Worm (Caenorhabditis elegans) whole organism, late embryonic: ENCODE measurements around the gene myrf-2.

Experiments
- C08G9.2 ChIP-seq: sonication (generic microtip); optimal IDR thresholded peaks from 2 replicates; lab custom pipeline; 2016; ENCODE audit warnings: mild to moderate bottlenecking, missing genetic modification characterization, moderate library complexity, missing compliant biosample characterization
- C38D4.7 ChIP-seq: fragments of 200-800 bp; sonication (Bioruptor generic); optimal IDR thresholded peaks from 2 replicates; lab custom pipeline; 2018; ENCODE audit warnings: mild to moderate bottlenecking, missing genetic modification characterization, moderate library complexity, missing compliant biosample characterization
- K09A11.1 ChIP-seq: sonication (generic microtip); optimal IDR thresholded peaks from 2 replicates; lab custom pipeline; 2017; ENCODE audit warnings: antibody characterized with exemption, mild to moderate bottlenecking, missing genetic modification characterization, missing compliant biosample characterization; ENCODE audit not compliant: insufficient read depth
- T23F11.4 ChIP-seq: fragments of 200-800 bp; sonication (Bioruptor generic); optimal IDR thresholded peaks from 2 replicates; lab custom pipeline; 2018; ENCODE audit warnings: mild to moderate bottlenecking, missing genetic modification characterization, missing compliant biosample characterization
- ahr-1 ChIP-seq: sonication (generic microtip); optimal IDR thresholded peaks from 2 replicates; lab custom pipeline; 2016; ENCODE audit warnings: missing genetic modification characterization, missing compliant biosample characterization
- ama-1 ChIP-seq: fragments of 150-350 bp; optimal IDR thresholded peaks from 2 replicates; lab custom pipeline; 2014
- ceh-14 ChIP-seq: sonication (generic microtip); optimal IDR thresholded peaks from 2 replicates; lab custom pipeline; 2016; ENCODE audit warnings: missing genotype, missing genetic modification characterization, missing compliant biosample characterization
- ceh-18 ChIP-seq: sonication (generic microtip); optimal IDR thresholded peaks from 2 replicates; lab custom pipeline; 2016; ENCODE audit warnings: missing genetic modification characterization, missing compliant biosample characterization
- ceh-22 ChIP-seq: sonication (generic microtip); optimal IDR thresholded peaks from 2 replicates; lab custom pipeline; 2017; ENCODE audit warnings: missing biosample characterization, missing genetic modification characterization
- ceh-24 ChIP-seq: sonication (generic microtip); optimal IDR thresholded peaks from 2 replicates; lab custom pipeline; 2016; ENCODE audit warnings: mild to moderate bottlenecking, missing genetic modification characterization, missing compliant biosample characterization
- ceh-30 ChIP-seq: fragments of 150-350 bp; optimal IDR thresholded peaks from 2 replicates; lab custom pipeline; 2014; ENCODE audit warnings: missing biosample characterization, missing genetic modification characterization
- ceh-31 ChIP-seq: sonication (generic microtip); optimal IDR thresholded peaks from 2 replicates; lab custom pipeline; 2016; ENCODE audit warnings: missing genetic modification characterization, missing compliant biosample characterization
- ceh-34 ChIP-seq: sonication (generic microtip); optimal IDR thresholded peaks from 2 replicates; lab custom pipeline; 2016; ENCODE audit warnings: mild to moderate bottlenecking, missing genetic modification characterization, missing compliant biosample characterization
- ceh-45 ChIP-seq: fragments of 200-800 bp; sonication (Bioruptor generic); IDR thresholded peaks from 2 replicates; pipeline ENCODE4 v1.3.6; 2022; ENCODE audit warnings: missing genetic modification reagents, missing genetic modification characterization, missing compliant biosample characterization
- ceh-48 ChIP-seq: sonication (generic microtip); optimal IDR thresholded peaks from 2 replicates; lab custom pipeline; 2016; ENCODE audit warnings: missing genetic modification characterization, inconsistent platforms, missing compliant biosample characterization
- che-1 ChIP-seq: sonication (generic microtip); optimal IDR thresholded peaks from 2 replicates; lab custom pipeline; 2016; ENCODE audit warnings: mild to moderate bottlenecking, missing genetic modification characterization, missing compliant biosample characterization
- dmd-4 ChIP-seq: sonication (generic microtip); optimal IDR thresholded peaks from 2 replicates; lab custom pipeline; 2016; ENCODE audit warnings: borderline replicate concordance, missing genetic modification characterization, missing compliant biosample characterization
- dve-1 ChIP-seq: sonication (generic microtip); optimal IDR thresholded peaks from 2 replicates; lab custom pipeline; 2017; ENCODE audit warnings: antibody characterized with exemption, mild to moderate bottlenecking, missing genetic modification characterization, missing compliant biosample characterization
- elt-2 ChIP-seq: sonication (generic microtip); optimal IDR thresholded peaks from 2 replicates; lab custom pipeline; 2016; ENCODE audit warnings: missing genetic modification reagents, missing genetic modification characterization, missing compliant biosample characterization
- elt-4 ChIP-seq: sonication (generic microtip); optimal IDR thresholded peaks from 2 replicates; lab custom pipeline; 2016; ENCODE audit warnings: missing genetic modification characterization, missing compliant biosample characterization
- fkh-10 ChIP-seq: fragments of 150-350 bp; optimal IDR thresholded peaks from 2 replicates; lab custom pipeline; 2014; ENCODE audit warnings: missing biosample characterization, missing genetic modification reagents, missing genetic modification characterization
- fkh-6 ChIP-seq: sonication (generic microtip); optimal IDR thresholded peaks from 2 replicates; lab custom pipeline; 2016; ENCODE audit warnings: missing genetic modification characterization, missing compliant biosample characterization
- hlh-13 ChIP-seq: fragments of 200-800 bp; sonication (Bioruptor generic); optimal IDR thresholded peaks from 2 replicates; lab custom pipeline; 2018; ENCODE audit warnings: mild to moderate bottlenecking, missing genetic modification characterization, missing compliant biosample characterization
- hlh-15 ChIP-seq: sonication (generic microtip); optimal IDR thresholded peaks from 2 replicates; lab custom pipeline; 2016; ENCODE audit warnings: missing genetic modification characterization, missing compliant biosample characterization
- hlh-30 ChIP-seq: sonication (generic microtip); optimal IDR thresholded peaks from 2 replicates; lab custom pipeline; 2017; ENCODE audit warnings: antibody characterized with exemption, missing genetic modification characterization, missing compliant biosample characterization; ENCODE audit not compliant: insufficient read depth
- hlh-6 ChIP-seq: sonication (generic microtip); optimal IDR thresholded peaks from 2 replicates; lab custom pipeline; 2016; ENCODE audit warnings: missing genotype, missing genetic modification characterization, missing compliant biosample characterization
- hlh-8 ChIP-seq: sonication (generic microtip); optimal IDR thresholded peaks from 2 replicates; lab custom pipeline; 2016; ENCODE audit warnings: missing genotype, missing genetic modification characterization, missing compliant biosample characterization
- lim-6 ChIP-seq: sonication (generic microtip); optimal IDR thresholded peaks from 2 replicates; lab custom pipeline; 2016; ENCODE audit warnings: missing genetic modification characterization, missing compliant biosample characterization
- lin-11 ChIP-seq: fragments of 200-800 bp; sonication (Bioruptor generic); optimal IDR thresholded peaks from 2 replicates; lab custom pipeline; 2018; ENCODE audit warnings: mild to moderate bottlenecking, missing genetic modification characterization, missing compliant biosample characterization
- madf-2 ChIP-seq: sonication (generic microtip); optimal IDR thresholded peaks from 2 replicates; lab custom pipeline; 2017; ENCODE audit warnings: missing genetic modification characterization, missing compliant biosample characterization
- mec-3 ChIP-seq: sonication (generic microtip); optimal IDR thresholded peaks from 2 replicates; lab custom pipeline; 2016; ENCODE audit warnings: borderline replicate concordance, missing genetic modification characterization, missing compliant biosample characterization
- nfya-1 ChIP-seq: sonication (generic microtip); optimal IDR thresholded peaks from 2 replicates; lab custom pipeline; 2017; ENCODE audit warnings: missing genetic modification characterization, mild to moderate bottlenecking, missing compliant biosample characterization, antibody characterized with exemption, moderate library complexity
- nhr-11 ChIP-seq: fragments of 150-350 bp; optimal IDR thresholded peaks from 2 replicates; lab custom pipeline; 2014; ENCODE audit warnings: missing biosample characterization, missing genetic modification characterization
- nhr-232 ChIP-seq: sonication (generic microtip); optimal IDR thresholded peaks from 2 replicates; lab custom pipeline; 2016; ENCODE audit warnings: missing genetic modification characterization, missing compliant biosample characterization
- npax-4 ChIP-seq: sonication (generic microtip); optimal IDR thresholded peaks from 2 replicates; lab custom pipeline; 2016; ENCODE audit warnings: missing genetic modification characterization, missing compliant biosample characterization
- odd-2 ChIP-seq: sonication (generic microtip); optimal IDR thresholded peaks from 2 replicates; lab custom pipeline; 2017; ENCODE audit warnings: antibody characterized with exemption, mild to moderate bottlenecking, missing genetic modification characterization, missing compliant biosample characterization
- pag-3 ChIP-seq: sonication (generic microtip); optimal IDR thresholded peaks from 2 replicates; lab custom pipeline; 2016; ENCODE audit warnings: missing compliant biosample characterization, missing genetic modification characterization, borderline replicate concordance
- pat-9 ChIP-seq: fragments of 200-800 bp; sonication (Bioruptor generic); optimal IDR thresholded peaks from 2 replicates; lab custom pipeline; 2018; ENCODE audit warnings: mild to moderate bottlenecking, missing genetic modification characterization, moderate library complexity, missing compliant biosample characterization
- pax-1 ChIP-seq: fragments of 150-350 bp; optimal IDR thresholded peaks from 2 replicates; lab custom pipeline; 2014; ENCODE audit warnings: missing biosample characterization, missing genetic modification characterization
- pha-2 ChIP-seq: sonication (generic microtip); optimal IDR thresholded peaks from 2 replicates; lab custom pipeline; 2017; ENCODE audit warnings: mild to moderate bottlenecking, missing genetic modification characterization, missing compliant biosample characterization
- ref-2 ChIP-seq: sonication (generic microtip); optimal IDR thresholded peaks from 2 replicates; lab custom pipeline; 2016; ENCODE audit warnings: missing genetic modification characterization, missing compliant biosample characterization
- rnt-1 ChIP-seq: sonication (generic microtip); optimal IDR thresholded peaks from 2 replicates; lab custom pipeline; 2016; ENCODE audit warnings: missing genetic modification characterization, missing compliant biosample characterization
- sdc-2 ChIP-seq: sonication (generic microtip); optimal IDR thresholded peaks from 2 replicates; lab custom pipeline; 2016; ENCODE audit warnings: missing genotype, missing genetic modification characterization, missing compliant biosample characterization
- sox-2 ChIP-seq: fragments of 200-800 bp; sonication (Bioruptor generic); IDR thresholded peaks from 2 replicates; pipeline ENCODE4 v1.3.6; 2022; ENCODE audit warnings: missing genetic modification reagents, missing genetic modification characterization, missing compliant biosample characterization
- sox-4 ChIP-seq: sonication (generic microtip); optimal IDR thresholded peaks from 2 replicates; lab custom pipeline; 2017; ENCODE audit warnings: mild to moderate bottlenecking, missing genetic modification characterization, inconsistent platforms, missing compliant biosample characterization
- syd-9 ChIP-seq: sonication (generic microtip); optimal IDR thresholded peaks from 2 replicates; lab custom pipeline; 2016; ENCODE audit warnings: mild to moderate bottlenecking, missing genetic modification characterization, moderate library complexity, missing compliant biosample characterization
- tbx-7 ChIP-seq: sonication (generic microtip); optimal IDR thresholded peaks from 2 replicates; lab custom pipeline; 2016; ENCODE audit warnings: missing genotype, missing genetic modification characterization, missing compliant biosample characterization
- ttx-3 ChIP-seq: sonication (generic microtip); optimal IDR thresholded peaks from 2 replicates; lab custom pipeline; 2016; ENCODE audit warnings: missing genetic modification reagents, missing genetic modification characterization, missing compliant biosample characterization
- unc-3 ChIP-seq, 2 experiments: fragments of 200-800 bp in 1 of 2; sonication (Bioruptor generic) in 1 of 2; sonication (generic microtip) in 1 of 2; conservative IDR thresholded peaks in 1 of 2; optimal IDR thresholded peaks in 1 of 2; 2 replicates each; pipeline versions ENCODE4 v1.3.6 to Lab custom; 2016 to 2022; ENCODE audit warnings: missing compliant biosample characterization in 2 of 2, missing genetic modification characterization in 2 of 2, missing genetic modification reagents in 1 of 2
- unc-42 ChIP-seq: sonication (generic microtip); optimal IDR thresholded peaks from 2 replicates; lab custom pipeline; 2016; ENCODE audit warnings: missing genotype, missing genetic modification characterization, missing compliant biosample characterization
- unc-55 ChIP-seq: sonication (generic microtip); optimal IDR thresholded peaks from 2 replicates; lab custom pipeline; 2017; ENCODE audit warnings: missing biosample characterization, missing genetic modification reagents, missing genetic modification characterization
- unc-86 ChIP-seq: sonication (generic microtip); optimal IDR thresholded peaks from 2 replicates; lab custom pipeline; 2016; ENCODE audit warnings: missing genetic modification characterization, missing compliant biosample characterization
- zip-5 ChIP-seq: sonication (generic microtip); optimal IDR thresholded peaks from 2 replicates; lab custom pipeline; 2016; ENCODE audit warnings: missing genetic modification characterization, missing compliant biosample characterization
- ztf-16 ChIP-seq: sonication (generic microtip); optimal IDR thresholded peaks from 2 replicates; lab custom pipeline; 2017; ENCODE audit warnings: missing genetic modification characterization, missing compliant biosample characterization

The myrf-2 gene

ce11 chrX:10158716-10159115 is 35.5 kb downstream of the myrf-2 start, which contains the start of gene erd-2.1:
Gene erd-2.1 (minus strand): TSS chrX:10158829.
- TF ChIP-seq ceh-34 (tag; lab: Kevin White, UChicago): no peak
- no peak for TF ChIP-seq T23F11.4 (GFP tag; lab: Kevin White, UChicago)
- no peak for TF ChIP-seq C08G9.2
- TF ChIP-seq sdc-2 (tag; lab: Kevin White, UChicago): peak; percentile 35
- peak; percentile 50 for TF ChIP-seq nfya-1
- no peak for TF ChIP-seq hlh-8 (tag; lab: Kevin White, UChicago)
- no peak for TF ChIP-seq pat-9
- no peak for TF ChIP-seq ama-1 (lab: Kevin White, UChicago)
- no peak for TF ChIP-seq zip-5 (tag; lab: Kevin White, UChicago)
- no peak for TF ChIP-seq ceh-22 (tag; lab: Kevin White, UChicago)
- TF ChIP-seq ceh-31: peak; percentile 28
- no peak for TF ChIP-seq lin-11 (tag; lab: Kevin White, UChicago)
- no peak for TF ChIP-seq ahr-1 (tag; lab: Kevin White, UChicago)
- TF ChIP-seq unc-86 (tag; lab: Kevin White, UChicago): no peak
- no peak for TF ChIP-seq hlh-6 (tag; lab: Kevin White, UChicago)
- no peak for TF ChIP-seq tbx-7 (tag; lab: Kevin White, UChicago)
- peak; percentile 22 for TF ChIP-seq unc-42 (tag; lab: Kevin White, UChicago)
- TF ChIP-seq ttx-3 (tag; lab: Kevin White, UChicago): no peak
- TF ChIP-seq ceh-24 (tag; lab: Kevin White, UChicago): no peak
- TF ChIP-seq ztf-16 (tag; lab: Kevin White, UChicago): no peak
- no peak for TF ChIP-seq elt-2 (tag; lab: Kevin White, UChicago)
- TF ChIP-seq ceh-48 (tag; lab: Kevin White, UChicago): no peak
- no peak for TF ChIP-seq npax-4 (tag; lab: Kevin White, UChicago)
- no peak for TF ChIP-seq hlh-15 (tag; lab: Kevin White, UChicago)
- TF ChIP-seq ceh-30 (tag; lab: Kevin White, UChicago): no peak
- no peak for TF ChIP-seq unc-3 (GFP tag; conservative IDR thresholded peaks at IDR 0.05; lab: Robert Waterston, UW)
- TF ChIP-seq unc-3 (tag; optimal IDR thresholded peaks at IDR 0.05; lab: Kevin White, UChicago): no peak
- no peak for TF ChIP-seq pax-1 (tag; lab: Kevin White, UChicago)
- TF ChIP-seq che-1 (tag; lab: Kevin White, UChicago): no peak
- TF ChIP-seq nhr-11: no peak
- TF ChIP-seq hlh-13: no peak
- peak; percentile 55 for TF ChIP-seq ref-2
- no peak for TF ChIP-seq madf-2 (tag; lab: Kevin White, UChicago)
- no peak for TF ChIP-seq unc-55 (GFP tag; lab: Kevin White, UChicago)
- TF ChIP-seq syd-9: no peak
- peak; percentile 46 for TF ChIP-seq rnt-1 (tag; lab: Kevin White, UChicago)
- no peak for TF ChIP-seq fkh-10
- no peak for TF ChIP-seq odd-2 (tag; lab: Kevin White, UChicago)
- TF ChIP-seq hlh-30 (tag; lab: Kevin White, UChicago): peak; percentile 47
- TF ChIP-seq ceh-45: no peak
- no peak for TF ChIP-seq lim-6 (tag; lab: Kevin White, UChicago)
- no peak for TF ChIP-seq K09A11.1 (tag; lab: Kevin White, UChicago)
- TF ChIP-seq pag-3 (tag; lab: Kevin White, UChicago): no peak
- TF ChIP-seq fkh-6: no peak
- no peak for TF ChIP-seq C38D4.7 (GFP tag; lab: Kevin White, UChicago)
- TF ChIP-seq ceh-14 (tag; lab: Kevin White, UChicago): no peak
- TF ChIP-seq sox-4: no peak
- TF ChIP-seq dmd-4 (tag; lab: Kevin White, UChicago): no peak
- TF ChIP-seq ceh-18 (tag; lab: Kevin White, UChicago): peak; percentile 13
- no peak for TF ChIP-seq dve-1
- TF ChIP-seq pha-2: no peak
- TF ChIP-seq sox-2: no peak
- TF ChIP-seq nhr-232 (tag; lab: Kevin White, UChicago): no peak
- no peak for TF ChIP-seq mec-3 (tag; lab: Kevin White, UChicago)
- no peak for TF ChIP-seq elt-4 (tag; lab: Kevin White, UChicago)
